Worm (Caenorhabditis elegans) whole organism, midembryonic: Measurements from ENCODE around the gene pqe-1.

Source experiments
- cog-1 ChIP-seq: sonication (generic microtip); optimal IDR thresholded peaks from 2 replicates; lab custom pipeline; 2016; ENCODE audit warnings: missing genetic modification characterization, missing compliant biosample characterization
- flt-1 ChIP-seq: fragments of 200-800 bp; sonication (Bioruptor generic); IDR thresholded peaks from 2 replicates; pipeline ENCODE4 v1.3.6; 2022; ENCODE audit warnings: missing genetic modification characterization, missing compliant biosample characterization
- klf-2 ChIP-seq: fragments of 200-800 bp; sonication (Bioruptor generic); conservative IDR thresholded peaks from 2 replicates; pipeline ENCODE4 v1.3.6; 2022; ENCODE audit warnings: missing genetic modification reagents, missing genetic modification characterization, missing compliant biosample characterization

- no peak for TF ChIP-seq flt-1 (GFP tag; lab: Robert Waterston, UW)
- no peak for TF ChIP-seq cog-1 (tag; lab: Kevin White, UChicago)
- no peak for TF ChIP-seq klf-2 (GFP tag; lab: Robert Waterston, UW)
Measured at ce11 chrIII:5340530-5340929, 29.5 kb downstream of the pqe-1 start.
